Worm (Caenorhabditis elegans) whole organism, L3 larva: Measurements from ENCODE around the gene srh-299.
"Not testable (repeated sequence)": the region's sequence is repeated elsewhere in the genome, so short reads cannot be mapped to it uniquely, and the experiment has no call there.

ENCODE experiments used
- ceh-16 ChIP-seq: sonication (generic microtip); optimal IDR thresholded peaks from 2 replicates; lab custom pipeline; 2017; ENCODE audit warnings: missing biosample characterization, missing genetic modification characterization
- ceh-28 ChIP-seq: fragments of 150-350 bp; optimal IDR thresholded peaks from 2 replicates; lab custom pipeline; 2014; ENCODE audit warnings: missing biosample characterization, missing genetic modification reagents, missing genetic modification characterization
- ceh-82 ChIP-seq: fragments of 150-350 bp; optimal IDR thresholded peaks from 2 replicates; lab custom pipeline; 2014; ENCODE audit warnings: missing biosample characterization, missing genetic modification characterization
- daf-12 ChIP-seq: fragments of 150-350 bp; optimal IDR thresholded peaks from 2 replicates; lab custom pipeline; 2014; ENCODE audit warnings: missing biosample characterization, missing genetic modification reagents, missing genetic modification characterization
- egl-5 ChIP-seq: fragments of 150-350 bp; optimal IDR thresholded peaks from 2 replicates; lab custom pipeline; 2017; ENCODE audit warnings: missing biosample characterization, missing genetic modification reagents, missing genetic modification characterization, inconsistent platforms
- elt-1 ChIP-seq: fragments of 150-350 bp; optimal IDR thresholded peaks from 2 replicates; lab custom pipeline; 2014; ENCODE audit warnings: missing biosample characterization, missing genetic modification characterization
- elt-2 ChIP-seq: sonication (generic microtip); optimal IDR thresholded peaks from 2 replicates; lab custom pipeline; 2016; ENCODE audit warnings: missing genetic modification reagents, mild to moderate bottlenecking, missing genetic modification characterization, missing compliant biosample characterization
- eor-1 ChIP-seq, 2 experiments: fragments of 150-350 bp; optimal IDR thresholded peaks; 2 replicates each; lab custom pipeline; 2014 to 2018; ENCODE audit warnings: missing biosample characterization in 2 of 2, missing genetic modification characterization in 2 of 2
- fkh-2 ChIP-seq: fragments of 150-350 bp; optimal IDR thresholded peaks from 2 replicates; lab custom pipeline; 2014; ENCODE audit warnings: missing biosample characterization, missing genetic modification reagents, missing genetic modification characterization
- hmg-11 ChIP-seq: sonication (generic microtip); optimal IDR thresholded peaks from 2 replicates; lab custom pipeline; 2016; ENCODE audit warnings: missing genetic modification characterization, missing compliant biosample characterization
- jun-1 ChIP-seq: fragments of 150-350 bp; optimal IDR thresholded peaks from 2 replicates; lab custom pipeline; 2014; ENCODE audit warnings: missing biosample characterization, missing genetic modification reagents, missing genetic modification characterization
- lin-15B ChIP-seq: fragments of 150-350 bp; optimal IDR thresholded peaks from 2 replicates; lab custom pipeline; 2014; ENCODE audit warnings: missing biosample characterization, missing genetic modification characterization
- lin-39 ChIP-seq: fragments of 150-350 bp; optimal IDR thresholded peaks from 2 replicates; lab custom pipeline; 2018; ENCODE audit warnings: missing biosample characterization, missing genetic modification reagents, missing genetic modification characterization
- lsy-12 ChIP-seq: sonication (generic microtip); optimal IDR thresholded peaks from 2 replicates; lab custom pipeline; 2016; ENCODE audit warnings: mild to moderate bottlenecking, missing genetic modification characterization, missing compliant biosample characterization
- mdl-1 ChIP-seq: fragments of 150-350 bp; optimal IDR thresholded peaks from 2 replicates; lab custom pipeline; 2014; ENCODE audit warnings: missing biosample characterization, missing genetic modification characterization
- mml-1 ChIP-seq: fragments of 150-350 bp; sonication (generic microtip); optimal IDR thresholded peaks from 3 replicates; lab custom pipeline; 2014; ENCODE audit warnings: missing biosample characterization, missing genetic modification characterization
- nfya-1 ChIP-seq: sonication (generic microtip); optimal IDR thresholded peaks from 2 replicates; lab custom pipeline; 2017; ENCODE audit warnings: missing genetic modification characterization, mild to moderate bottlenecking, missing compliant biosample characterization, antibody characterized with exemption, moderate library complexity; ENCODE audit not compliant: insufficient read depth
- nhr-237 ChIP-seq: fragments of 150-350 bp; optimal IDR thresholded peaks from 2 replicates; lab custom pipeline; 2014; ENCODE audit warnings: missing biosample characterization, missing genetic modification characterization
- nhr-25 ChIP-seq: sonication (generic microtip); optimal IDR thresholded peaks from 2 replicates; lab custom pipeline; 2017; ENCODE audit warnings: missing biosample characterization, missing genetic modification characterization
- nhr-28 ChIP-seq: fragments of 150-350 bp; optimal IDR thresholded peaks from 2 replicates; lab custom pipeline; 2014; ENCODE audit warnings: missing biosample characterization, missing genetic modification characterization
- nhr-43 ChIP-seq: sonication (generic microtip); optimal IDR thresholded peaks from 2 replicates; lab custom pipeline; 2016; ENCODE audit warnings: mild to moderate bottlenecking, missing genetic modification characterization, missing compliant biosample characterization; ENCODE audit not compliant: poor library complexity, severe bottlenecking
- nhr-76 ChIP-seq: fragments of 150-350 bp; sonication (generic microtip); optimal IDR thresholded peaks from 5 replicates; lab custom pipeline; 2014; ENCODE audit warnings: missing biosample characterization, missing genetic modification characterization
- nhr-77 ChIP-seq: fragments of 150-350 bp; optimal IDR thresholded peaks from 2 replicates; lab custom pipeline; 2014; ENCODE audit warnings: missing biosample characterization, missing genetic modification characterization
- pha-4 ChIP-seq: fragments of 150-350 bp; optimal IDR thresholded peaks from 2 replicates; lab custom pipeline; 2014; ENCODE audit warnings: missing biosample characterization, missing genetic modification reagents, missing genetic modification characterization
- skn-1 ChIP-seq: fragments of 150-350 bp; optimal IDR thresholded peaks from 2 replicates; lab custom pipeline; 2014; ENCODE audit warnings: missing biosample characterization, missing genetic modification characterization
- snpc-4 ChIP-seq: fragments of 150-350 bp; optimal IDR thresholded peaks from 2 replicates; lab custom pipeline; 2014; ENCODE audit warnings: missing biosample characterization, missing genetic modification characterization
- tbx-2 ChIP-seq: sonication (generic microtip); optimal IDR thresholded peaks from 2 replicates; lab custom pipeline; 2016; ENCODE audit warnings: mild to moderate bottlenecking, missing genetic modification characterization, missing compliant biosample characterization
- unc-62 ChIP-seq: fragments of 150-350 bp; sonication (generic microtip); optimal IDR thresholded peaks from 4 replicates; lab custom pipeline; 2014; ENCODE audit warnings: missing biosample characterization, missing genetic modification reagents, missing genetic modification characterization
- ztf-11 ChIP-seq: fragments of 150-350 bp; optimal IDR thresholded peaks from 2 replicates; lab custom pipeline; 2014; ENCODE audit warnings: missing biosample characterization, missing genetic modification characterization
- ztf-4 ChIP-seq: fragments of 150-350 bp; optimal IDR thresholded peaks from 2 replicates; lab custom pipeline; 2014; ENCODE audit warnings: missing biosample characterization, missing genetic modification characterization

The srh-299 gene

DNA sequence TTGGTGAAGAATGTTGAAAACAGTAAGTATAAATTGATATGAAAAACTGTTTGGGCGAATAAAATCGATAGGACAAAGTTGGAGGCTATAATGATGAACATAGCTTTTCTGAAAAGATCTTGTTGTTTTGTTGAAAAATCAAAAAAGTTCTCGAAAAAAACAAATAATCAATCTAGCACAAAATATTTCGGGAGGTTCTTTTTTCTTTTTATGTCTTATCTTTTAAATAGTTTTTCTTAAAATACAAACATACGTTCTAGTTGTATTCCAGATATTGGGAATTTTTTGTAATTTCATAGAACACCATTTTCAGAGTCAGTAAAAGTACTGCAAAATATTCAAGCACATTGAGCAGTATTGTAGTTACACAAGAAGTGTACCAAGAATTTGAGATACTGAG is 33.2 kb upstream of the srh-299 start, which contains the start of gene srbc-55:
TSS of gene srbc-55 (minus strand) at position 101 of the 400 bp plus-strand sequence.
- no peak for TF ChIP-seq fkh-2
- TF ChIP-seq lin-15B (tag; lab: Kevin White, UChicago), result no peak
- no peak for TF ChIP-seq tbx-2 (tag; lab: Kevin White, UChicago)
- no peak for TF ChIP-seq mml-1 (tag; lab: Kevin White, UChicago)
- TF ChIP-seq egl-5, result no peak
- TF ChIP-seq nhr-77 (tag; lab: Kevin White, UChicago), result no peak
- TF ChIP-seq hmg-11 (tag; lab: Kevin White, UChicago), result no peak

ce11 chrV:15831586-15831985 is 31.6 kb upstream of the srh-299 start, which contains the start of gene srbc-56:
TSS of gene srbc-56 (minus strand) at chrV:15831686.
- TF ChIP-seq hmg-11 (tag; lab: Kevin White, UChicago) (no peak), nhr-77 (tag; lab: Kevin White, UChicago) (no peak), mdl-1 (no peak), lin-39 (no peak), nhr-237 (tag; lab: Kevin White, UChicago) (no peak), ceh-28 (tag; lab: Kevin White, UChicago) (no peak), lin-15B (tag; lab: Kevin White, UChicago) (no peak), elt-1 (tag; lab: Kevin White, UChicago) (no peak), nhr-25 (tag; lab: Kevin White, UChicago) (no peak), unc-62 (GFP tag; lab: Kevin White, UChicago) (no peak), eor-1 (tag; optimal IDR thresholded peaks at IDR 0.05; lab: Kevin White, UChicago) (no peak), ceh-82 (tag; lab: Kevin White, UChicago) (no peak), daf-12 (tag; lab: Kevin White, UChicago) (no peak), jun-1 (tag; lab: Kevin White, UChicago) (no peak), pha-4 (tag; lab: Kevin White, UChicago) (no peak)

DNA sequence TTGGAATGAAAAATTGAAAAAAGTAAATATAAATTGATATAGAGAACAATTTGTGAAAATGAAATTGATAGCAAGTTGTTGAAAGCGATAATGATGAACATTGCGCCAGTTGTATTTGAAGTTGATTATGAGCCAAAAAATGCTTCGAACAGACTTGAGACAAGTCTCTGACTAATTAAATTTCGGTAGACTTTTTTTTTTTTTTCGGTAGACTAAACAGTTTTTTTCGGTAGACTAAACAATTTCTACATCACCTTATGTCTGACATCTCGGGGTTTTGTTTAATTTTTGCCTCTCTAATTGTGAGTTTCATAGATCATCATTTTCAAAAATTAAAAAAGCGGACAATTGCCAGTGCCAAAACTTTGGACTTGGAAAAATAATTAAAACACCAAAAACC is 29.5 kb upstream of the srh-299 start, which contains the start of gene srbc-54:
TSS of gene srbc-54 (minus strand) at position 101 of the 400 bp plus-strand sequence.
- no peak for TF ChIP-seq lin-39
- no peak for TF ChIP-seq ztf-4 (tag; lab: Kevin White, UChicago)
- no peak for TF ChIP-seq snpc-4 (tag; lab: Kevin White, UChicago)

DNA sequence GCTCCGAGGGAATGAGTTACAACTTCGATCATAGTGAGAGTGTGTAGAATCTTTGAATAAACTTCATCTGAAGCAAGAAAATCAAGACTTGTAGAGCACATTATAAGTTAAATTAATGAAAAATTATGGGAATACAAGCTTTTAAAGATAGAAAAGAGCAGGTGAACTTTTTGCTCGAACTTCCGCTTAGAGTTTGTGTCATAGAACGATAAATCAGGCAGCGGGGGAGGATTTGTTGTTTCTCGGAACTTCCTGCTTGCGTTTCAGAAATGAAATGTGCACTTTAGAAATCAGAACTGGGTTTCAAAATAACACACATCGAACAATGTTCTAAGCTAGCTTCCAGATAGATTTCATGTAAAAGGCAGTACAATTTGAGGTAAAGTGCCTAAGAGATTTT is 22.0 kb upstream of the srh-299 start, which contains the start of gene srh-149:
TSS of gene srh-149 (minus strand) at position 101 of the 400 bp plus-strand sequence.
- no peak for TF ChIP-seq nhr-43
- TF ChIP-seq nhr-77 (tag; lab: Kevin White, UChicago), result no peak
- no peak for TF ChIP-seq snpc-4 (tag; lab: Kevin White, UChicago)
- TF ChIP-seq nhr-25 (tag; lab: Kevin White, UChicago), result no peak
- TF ChIP-seq lsy-12, result no peak
- TF ChIP-seq fkh-2, result no peak
- TF ChIP-seq nhr-28 (tag; lab: Kevin White, UChicago), result no peak
- TF ChIP-seq eor-1 (tag; optimal IDR thresholded peaks at IDR 0.05; lab: Kevin White, UChicago), result no peak
- no peak for TF ChIP-seq nfya-1
- TF ChIP-seq nhr-237 (tag; lab: Kevin White, UChicago), result no peak
- TF ChIP-seq ceh-16 (tag; lab: Kevin White, UChicago), result no peak
- TF ChIP-seq skn-1 (tag; lab: Kevin White, UChicago), result no peak
- TF ChIP-seq elt-2 (tag; lab: Kevin White, UChicago), result no peak
- TF ChIP-seq ztf-11 (tag; lab: Kevin White, UChicago), result no peak
- no peak for TF ChIP-seq ztf-4 (tag; lab: Kevin White, UChicago)

DNA sequence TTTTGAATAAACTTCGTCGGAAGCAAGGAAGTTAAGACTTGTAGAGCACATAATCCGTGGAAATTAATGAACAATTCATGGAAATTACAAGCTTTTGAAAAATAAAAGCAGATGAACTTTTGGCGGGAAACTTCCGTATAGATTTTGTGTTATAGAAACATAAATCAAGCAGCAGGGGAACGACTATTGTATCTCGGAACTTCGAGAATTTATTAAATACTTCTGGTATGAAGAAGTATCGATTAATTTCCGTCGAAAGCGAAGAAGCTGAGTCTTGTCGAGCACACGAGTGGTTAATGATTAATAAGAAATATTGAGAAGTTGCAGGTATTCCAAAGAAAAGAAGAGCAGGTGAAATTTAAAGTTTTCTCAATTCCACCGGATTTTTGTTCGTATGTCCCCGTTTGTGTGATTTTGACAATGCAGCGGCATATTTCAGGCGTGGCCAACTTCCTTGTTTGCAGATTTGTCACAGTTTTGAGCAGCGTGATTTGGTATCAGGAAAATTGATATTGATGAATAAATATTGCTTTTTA is 12.8 kb upstream of the srh-299 start, which contains the start of gene srh-147:
TSS of gene srh-147 (minus strand) at position 51 of the 536 bp plus-strand sequence.
- not testable (repeated sequence) for TF ChIP-seq nhr-76 (tag; lab: Kevin White, UChicago); nfya-1; skn-1 (tag; lab: Kevin White, UChicago)

ce11 chrV:15858292-15858691 is 4.8 kb upstream of the srh-299 start, which contains the start of gene srh-148:
TSS of gene srh-148 (minus strand) at chrV:15858392.
- no peak for TF ChIP-seq ceh-28 (tag; lab: Kevin White, UChicago)
- TF ChIP-seq, all 47 proteins: peak for 0
